Fruit fly (Drosophila melanogaster): ENCODE data around the gene ND-ACP.

The ND-ACP gene

dm6 chr3L:1366879-1367650, 37.3 kb downstream of the ND-ACP start:
- TF ChIP-seq CG4820 (GFP tag; optimal IDR thresholded peaks at IDR 0.05) (no peak), CG32772 (GFP tag; IDR thresholded peaks at IDR 0.05) (no peak), Kr (GFP tag; optimal IDR thresholded peaks at IDR 0.05) (no peak), Myb (GFP tag; optimal IDR thresholded peaks at IDR 0.05) (no peak), ftz-f1 (GFP tag; optimal IDR thresholded peaks at IDR 0.05) (no peak), pros (GFP tag; optimal IDR thresholded peaks at IDR 0.05) (no peak), CG6765 (GFP tag; optimal IDR thresholded peaks at IDR 0.05) (no peak), ro (GFP tag; IDR thresholded peaks at IDR 0.05) (no peak), CG17359 (tag; optimal IDR thresholded peaks at IDR 0.05) (no peak), CG11093 (GFP tag; IDR thresholded peaks at IDR 0.05) (no peak), CG3407 (GFP tag; optimal IDR thresholded peaks at IDR 0.05) (no peak), CG12071 (GFP tag; optimal IDR thresholded peaks at IDR 0.05) (no peak), Jarid2 (GFP tag; optimal IDR thresholded peaks at IDR 0.05) (peak; percentile 26), tx (GFP tag; optimal IDR thresholded peaks at IDR 0.05) (no peak), Drgx (GFP tag; IDR thresholded peaks at IDR 0.05) (peak; percentile 45; the same call in 1 of the 2 replicates), CG14667 (GFP tag; IDR thresholded peaks at IDR 0.05) (no peak), ci (GFP tag; IDR thresholded peaks at IDR 0.05) (no peak), pfk (GFP tag; optimal IDR thresholded peaks at IDR 0.05) (no peak), Max (GFP tag; optimal IDR thresholded peaks at IDR 0.05) (no peak), rib (GFP tag; IDR thresholded peaks at IDR 0.05) (no peak), vfl (GFP tag; optimal IDR thresholded peaks at IDR 0.05) (no peak), Hr3 (GFP tag; optimal IDR thresholded peaks at IDR 0.05) (no peak), E2f2 (GFP tag; IDR thresholded peaks at IDR 0.05) (no peak), Deaf1 (tag; optimal IDR thresholded peaks at IDR 0.05) (no peak), p53 (GFP tag; optimal IDR thresholded peaks at IDR 0.05) (peak; percentile 99), CG11695 (GFP tag; IDR thresholded peaks at IDR 0.05) (no peak), CG13123 (GFP tag; optimal IDR thresholded peaks at IDR 0.05) (no peak), br (optimal IDR thresholded peaks at IDR 0.05) (no peak), dan (GFP tag; IDR thresholded peaks at IDR 0.05) (no peak), HLH54F (GFP tag; optimal IDR thresholded peaks at IDR 0.05) (no peak), Doc2 (GFP tag; IDR thresholded peaks at IDR 0.05) (no peak), HHEX (GFP tag; optimal IDR thresholded peaks at IDR 0.05) (no peak), CG13424 (tag; optimal IDR thresholded peaks at IDR 0.05) (no peak), Rfx (GFP tag; IDR thresholded peaks at IDR 0.05) (no peak), Hmx (GFP tag; optimal IDR thresholded peaks at IDR 0.05) (no peak), peb (GFP tag; IDR thresholded peaks at IDR 0.05) (no peak), h (optimal IDR thresholded peaks at IDR 0.05) (no peak), her (GFP tag; optimal IDR thresholded peaks at IDR 0.05) (no peak), repo (GFP tag; optimal IDR thresholded peaks at IDR 0.05) (no peak), CG4424 (GFP tag; optimal IDR thresholded peaks at IDR 0.05) (no peak), maf-S (GFP tag; optimal IDR thresholded peaks at IDR 0.05) (no peak), Gsc (GFP tag; IDR thresholded peaks at IDR 0.05) (no peak), ERR (GFP tag; optimal IDR thresholded peaks at IDR 0.05) (no peak), CG3995 (GFP tag; optimal IDR thresholded peaks at IDR 0.05) (no peak), CG5180 (GFP tag; optimal IDR thresholded peaks at IDR 0.05) (peak; percentile 99), Dip2 (GFP tag; IDR thresholded peaks at IDR 0.05) (no peak), CG8388 (GFP tag; optimal IDR thresholded peaks at IDR 0.05) (peak; percentile 82), Bgb (GFP tag; IDR thresholded peaks at IDR 0.05; ENCODE audit: partially characterized antibody) (no peak), ato (GFP tag; IDR thresholded peaks at IDR 0.05; ENCODE audit: partially characterized antibody) (no peak), kni (GFP tag; optimal IDR thresholded peaks at IDR 0.05) (peak; percentile 34), Lhr (GFP tag; optimal IDR thresholded peaks at IDR 0.05) (no peak), dysf (GFP tag; IDR thresholded peaks at IDR 0.05) (no peak)
